Fruit fly (Drosophila melanogaster) whole organism, adult: ENCODE measurements around the gene Ptx1.

Experiments
- CG11617 ChIP-seq: fragments of 200-800 bp; sonication (Bioruptor generic); optimal IDR thresholded peaks from 2 replicates; lab custom pipeline; 2017; ENCODE audit warnings: mild to moderate bottlenecking, missing biosample characterization, missing genetic modification reagents, missing genetic modification characterization
- CG12768 ChIP-seq: fragments of 200-800 bp; sonication (Bioruptor generic); optimal IDR thresholded peaks from 2 replicates; lab custom pipeline; 2017; ENCODE audit warnings: missing biosample characterization, missing genetic modification characterization, mild to moderate bottlenecking, moderate library complexity, missing genetic modification reagents
- CG14711 ChIP-seq: fragments of 200-800 bp; sonication (Bioruptor generic); optimal IDR thresholded peaks from 2 replicates; lab custom pipeline; 2018; ENCODE audit warnings: missing biosample characterization, mild to moderate bottlenecking, missing genetic modification characterization, moderate library complexity
- CG1620 ChIP-seq: fragments of 200-800 bp; sonication (Bioruptor generic); optimal IDR thresholded peaks from 2 replicates; lab custom pipeline; 2016; ENCODE audit warnings: missing biosample characterization, missing genetic modification characterization
- CG33017 ChIP-seq: fragments of 200-800 bp; sonication (Bioruptor generic); optimal IDR thresholded peaks from 2 replicates; lab custom pipeline; 2018; ENCODE audit warnings: missing biosample characterization, mild to moderate bottlenecking, missing genetic modification characterization, moderate library complexity
- CG5204 ChIP-seq: fragments of 200-800 bp; sonication (Bioruptor generic); optimal IDR thresholded peaks from 2 replicates; lab custom pipeline; 2016; ENCODE audit warnings: missing biosample characterization, missing genetic modification characterization
- CG7045 ChIP-seq: fragments of 200-800 bp; sonication (Bioruptor generic); optimal IDR thresholded peaks from 2 replicates; lab custom pipeline; 2017; ENCODE audit warnings: missing biosample characterization, mild to moderate bottlenecking, missing genetic modification characterization
- CG7101 ChIP-seq: fragments of 200-800 bp; sonication (Bioruptor generic); optimal IDR thresholded peaks from 2 replicates; lab custom pipeline; 2018; ENCODE audit warnings: missing biosample characterization, mild to moderate bottlenecking, missing genetic modification characterization, moderate library complexity
- Clk ChIP-seq: fragments of 200-800 bp; sonication (Bioruptor generic); optimal IDR thresholded peaks from 2 replicates; lab custom pipeline; 2017; ENCODE audit warnings: missing biosample characterization, missing genetic modification characterization
- Crg-1 ChIP-seq: fragments of 200-800 bp; sonication (Bioruptor generic); optimal IDR thresholded peaks from 2 replicates; lab custom pipeline; 2016; ENCODE audit warnings: missing biosample characterization, missing genetic modification characterization
- Hr96 ChIP-seq: fragments of 200-800 bp; sonication (Bioruptor generic); optimal IDR thresholded peaks from 2 replicates; lab custom pipeline; 2016; ENCODE audit warnings: missing biosample characterization, missing genetic modification characterization
- Mnt ChIP-seq: fragments of 200-800 bp; sonication (Bioruptor generic); optimal IDR thresholded peaks from 2 replicates; lab custom pipeline; 2016; ENCODE audit warnings: missing biosample characterization, mild to moderate bottlenecking, missing genetic modification characterization
- bab1 ChIP-seq: fragments of 200-800 bp; sonication (Bioruptor generic); optimal IDR thresholded peaks from 3 replicates; lab custom pipeline; 2019; ENCODE audit warnings: missing biosample characterization, mild to moderate bottlenecking, missing genetic modification characterization, moderate library complexity
- cic ChIP-seq: fragments of 200-800 bp; sonication (Bioruptor generic); optimal IDR thresholded peaks from 2 replicates; lab custom pipeline; 2017; ENCODE audit warnings: missing biosample characterization, mild to moderate bottlenecking, missing genetic modification characterization, moderate library complexity
- cnc ChIP-seq, 2 experiments: fragments of >200 bp; optimal IDR thresholded peaks; 2 replicates each; lab custom pipeline; 2017
- kay ChIP-seq: fragments of 200-800 bp; sonication (Bioruptor generic); peaks from one replicate; lab custom pipeline; 2016; ENCODE audit warnings: missing biosample characterization, missing genetic modification characterization, borderline replicate concordance
- ovo ChIP-seq: fragments of 200-800 bp; sonication (Bioruptor generic); optimal IDR thresholded peaks from 2 replicates; lab custom pipeline; 2016; ENCODE audit warnings: missing biosample characterization, missing genetic modification characterization
- pad ChIP-seq: fragments of 200-800 bp; sonication (Bioruptor generic); optimal IDR thresholded peaks from 3 replicates; lab custom pipeline; 2017; ENCODE audit warnings: missing biosample characterization, missing genetic modification characterization, mild to moderate bottlenecking, moderate library complexity, missing genetic modification reagents
- tj ChIP-seq: fragments of 200-800 bp; sonication (Bioruptor generic); optimal IDR thresholded peaks from 3 replicates; lab custom pipeline; 2017; ENCODE audit warnings: missing biosample characterization, mild to moderate bottlenecking, missing genetic modification characterization, moderate library complexity
- toe ChIP-seq: fragments of 200-800 bp; sonication (Bioruptor generic); optimal IDR thresholded peaks from 2 replicates; lab custom pipeline; 2016; ENCODE audit warnings: missing biosample characterization, missing genetic modification characterization

The Ptx1 gene

DNA sequence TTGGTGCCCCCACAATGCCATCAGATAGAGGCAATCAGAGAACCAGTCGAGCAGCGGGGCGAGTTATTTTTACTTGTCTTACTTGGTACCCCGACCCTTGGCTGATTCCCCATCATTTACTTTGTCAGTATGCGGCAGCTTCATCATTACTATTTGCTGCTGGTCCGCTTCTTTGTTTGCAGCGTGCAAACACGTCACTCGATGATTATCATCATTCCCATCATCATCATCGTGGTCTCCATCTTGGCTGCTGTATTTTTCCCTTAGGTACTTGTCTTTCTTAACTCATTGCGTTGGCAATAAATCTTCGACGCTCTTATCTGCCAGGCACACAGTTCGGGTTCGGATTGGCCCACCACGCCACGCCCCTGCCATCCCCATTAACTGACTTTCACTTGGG lies 19.5 kb downstream of the Ptx1 start:
- TF ChIP-seq CG7045 (GFP tag; lab: Kevin White, UChicago), result no peak
- no peak for TF ChIP-seq bab1 (GFP tag; lab: Kevin White, UChicago)
- TF ChIP-seq tj, result no peak
- TF ChIP-seq ovo (GFP tag; lab: Kevin White, UChicago), result no peak
- no peak for TF ChIP-seq toe
- no peak for TF ChIP-seq CG1620 (GFP tag; lab: Kevin White, UChicago)
- TF ChIP-seq Crg-1 (GFP tag; lab: Kevin White, UChicago), result no peak
- no peak for TF ChIP-seq Clk (GFP tag; lab: Kevin White, UChicago)
- TF ChIP-seq pad (GFP tag; lab: Kevin White, UChicago), result no peak
- TF ChIP-seq Hr96 (GFP tag; lab: Kevin White, UChicago), result no peak
- no peak for TF ChIP-seq cnc (optimal IDR thresholded peaks at IDR 0.05; lab: Kevin White, UChicago)
- TF ChIP-seq Mnt, result no peak
- no peak for TF ChIP-seq cic (GFP tag; lab: Kevin White, UChicago)
- no peak for TF ChIP-seq kay (GFP tag; lab: Kevin White, UChicago)
- no peak for TF ChIP-seq CG5204
- TF ChIP-seq CG33017 (tag; lab: Kevin White, UChicago), result no peak

dm6 chr3R:30933894-30934434 lies 21.4 kb downstream of the Ptx1 start:
- no peak for TF ChIP-seq CG5204
- no peak for TF ChIP-seq cic (GFP tag; lab: Kevin White, UChicago)
- no peak for TF ChIP-seq pad (GFP tag; lab: Kevin White, UChicago)

dm6 chr3R:30936407-30936806 lies 23.9 kb downstream of the Ptx1 start, which contains the start of gene CG15549:
CG15549 (minus strand) TSS chr3R:30936507.
- TF ChIP-seq Clk (GFP tag; lab: Kevin White, UChicago) (no peak), toe (no peak), CG7045 (GFP tag; lab: Kevin White, UChicago) (no peak), CG11617 (no peak), tj (no peak), Crg-1 (GFP tag; lab: Kevin White, UChicago) (no peak), pad (GFP tag; lab: Kevin White, UChicago) (no peak), CG5204 (no peak), CG12768 (no peak), Hr96 (GFP tag; lab: Kevin White, UChicago) (no peak), cic (GFP tag; lab: Kevin White, UChicago) (no peak), kay (GFP tag; lab: Kevin White, UChicago) (no peak), cnc (optimal IDR thresholded peaks at IDR 0.05; lab: Kevin White, UChicago) (no peak), CG33017 (tag; lab: Kevin White, UChicago) (no peak), CG1620 (GFP tag; lab: Kevin White, UChicago) (no peak), CG14711 (tag; lab: Kevin White, UChicago) (no peak)

DNA sequence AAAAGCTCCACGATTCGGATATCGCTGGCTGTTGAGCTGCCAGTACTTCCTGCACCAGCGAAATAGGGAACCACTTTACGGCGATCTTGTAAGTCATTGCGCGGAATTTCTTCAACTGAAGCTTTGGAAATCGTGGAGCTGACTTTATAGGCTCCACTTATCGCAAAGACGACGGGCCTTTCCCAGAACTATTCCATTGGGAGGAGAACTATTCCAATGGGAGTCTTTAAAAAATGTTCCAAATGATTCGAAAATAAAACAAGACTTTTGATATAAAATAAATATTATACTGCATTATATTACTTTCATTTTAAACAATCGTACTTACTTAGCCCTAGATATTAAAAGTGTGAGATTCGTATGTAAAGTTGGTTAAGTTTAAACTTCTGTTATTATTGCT lies 24.4 kb downstream of the Ptx1 start, which contains the start of gene CG15550:
TSS of gene CG15550 (minus strand) at position 101 of the 400 bp plus-strand sequence.
- TF ChIP-seq bab1 (GFP tag; lab: Kevin White, UChicago) (no peak), CG5204 (no peak), ovo (GFP tag; lab: Kevin White, UChicago) (no peak), Hr96 (GFP tag; lab: Kevin White, UChicago) (no peak), pad (GFP tag; lab: Kevin White, UChicago) (no peak), CG11617 (no peak), Crg-1 (GFP tag; lab: Kevin White, UChicago) (no peak)

dm6 chr3R:30940234-30940633 lies 27.7 kb downstream of the Ptx1 start:
- no peak for TF ChIP-seq cnc (optimal IDR thresholded peaks at IDR 0.05; lab: Kevin White, UChicago)
- no peak for TF ChIP-seq CG33017 (tag; lab: Kevin White, UChicago)
- no peak for TF ChIP-seq Mnt
- no peak for TF ChIP-seq Crg-1 (GFP tag; lab: Kevin White, UChicago)
- no peak for TF ChIP-seq CG7045 (GFP tag; lab: Kevin White, UChicago)
- TF ChIP-seq Hr96 (GFP tag; lab: Kevin White, UChicago), result no peak
- TF ChIP-seq CG7101 (tag; lab: Kevin White, UChicago), result no peak
- TF ChIP-seq CG1620 (GFP tag; lab: Kevin White, UChicago), result no peak
- TF ChIP-seq tj, result no peak
- TF ChIP-seq ovo (GFP tag; lab: Kevin White, UChicago), result no peak
- TF ChIP-seq bab1 (GFP tag; lab: Kevin White, UChicago), result no peak
- TF ChIP-seq Clk (GFP tag; lab: Kevin White, UChicago), result no peak
- TF ChIP-seq cic (GFP tag; lab: Kevin White, UChicago), result no peak
- no peak for TF ChIP-seq toe
- TF ChIP-seq kay (GFP tag; lab: Kevin White, UChicago), result no peak
- TF ChIP-seq CG12768, result no peak

dm6 chr3R:30946352-30946751 lies 33.8 kb downstream of the Ptx1 start:
- TF ChIP-seq CG12768 (no peak), kay (GFP tag; lab: Kevin White, UChicago) (no peak), cic (GFP tag; lab: Kevin White, UChicago) (no peak), Crg-1 (GFP tag; lab: Kevin White, UChicago) (no peak), cnc (optimal IDR thresholded peaks at IDR 0.05; lab: Kevin White, UChicago) (no peak), CG1620 (GFP tag; lab: Kevin White, UChicago) (no peak), CG11617 (no peak), CG14711 (tag; lab: Kevin White, UChicago) (no peak), CG7045 (GFP tag; lab: Kevin White, UChicago) (no peak), Mnt (no peak), CG7101 (tag; lab: Kevin White, UChicago) (no peak), pad (GFP tag; lab: Kevin White, UChicago) (no peak)
